Fruit fly (Drosophila melanogaster) whole organism, wandering third instar larva: ENCODE data around the gene Dcps.

ENCODE experiments used
- Abd-B ChIP-seq: fragments of >200 bp; optimal IDR thresholded peaks from 2 replicates; lab custom pipeline; 2017; ENCODE audit warnings: missing biosample characterization, missing genetic modification characterization
- CG32264 ChIP-seq: fragments of 200-800 bp; sonication (Bioruptor generic); optimal IDR thresholded peaks from 2 replicates; lab custom pipeline; 2016; ENCODE audit warnings: missing biosample characterization, missing genetic modification characterization
- CG9705 ChIP-seq: fragments of 200-800 bp; sonication (Bioruptor generic); optimal IDR thresholded peaks from 2 replicates; lab custom pipeline; 2018; ENCODE audit warnings: missing biosample characterization, mild to moderate bottlenecking, missing genetic modification characterization
- CrebA ChIP-seq: fragments of 200-800 bp; sonication (Bioruptor generic); optimal IDR thresholded peaks from 2 replicates; lab custom pipeline; 2016; ENCODE audit warnings: missing biosample characterization, mild to moderate bottlenecking, missing genetic modification characterization, borderline replicate concordance
- Dif ChIP-seq: fragments of 200-275, 200-300 bp; sonication (Bioruptor generic); optimal IDR thresholded peaks from 2 replicates; lab custom pipeline; 2018; ENCODE audit warnings: missing biosample characterization, missing genetic modification characterization; ENCODE audit not compliant: partially characterized antibody
- GATAd ChIP-seq: sonication (Bioruptor generic); optimal IDR thresholded peaks from 2 replicates; lab custom pipeline; 2016; ENCODE audit warnings: missing biosample characterization, missing genetic modification characterization
- HLH106 ChIP-seq: fragments of 200-800 bp; optimal IDR thresholded peaks from 3 replicates; lab custom pipeline; 2019; ENCODE audit warnings: missing biosample characterization, mild to moderate bottlenecking, missing genetic modification characterization, moderate library complexity
- Hnf4 ChIP-seq: fragments of 200-800 bp; sonication (Bioruptor generic); optimal IDR thresholded peaks from 2 replicates; lab custom pipeline; 2016; ENCODE audit warnings: missing biosample characterization, mild to moderate bottlenecking, missing genetic modification characterization
- Hr78 ChIP-seq: fragments of >200 bp; optimal IDR thresholded peaks from 2 replicates; lab custom pipeline; 2017; ENCODE audit warnings: missing biosample characterization, missing genetic modification characterization
- Jra ChIP-seq: sonication (Bioruptor generic); optimal IDR thresholded peaks from 2 replicates; lab custom pipeline; 2016; ENCODE audit warnings: missing biosample characterization, missing genetic modification characterization
- Mio ChIP-seq: sonication (Bioruptor generic); optimal IDR thresholded peaks from 2 replicates; lab custom pipeline; 2016; ENCODE audit warnings: missing biosample characterization, missing genetic modification characterization
- Myc ChIP-seq: fragments of >200 bp; optimal IDR thresholded peaks from 2 replicates; lab custom pipeline; 2017
- N ChIP-seq: fragments of >200 bp; optimal IDR thresholded peaks from 2 replicates; lab custom pipeline; 2018; ENCODE audit warnings: missing biosample characterization, missing external identifiers, missing genetic modification characterization
- Rel ChIP-seq, 2 experiments: fragments of 200-800 bp; sonication (Bioruptor generic) in 1 of 2; optimal IDR thresholded peaks; 2 replicates in 1 of 2; 3 replicates in 1 of 2; lab custom pipeline; 2016 to 2019; ENCODE audit warnings: mild to moderate bottlenecking in 2 of 2, missing biosample characterization in 2 of 2, missing genetic modification characterization in 2 of 2, moderate library complexity in 1 of 2
- Sp1 ChIP-seq: fragments of 200-800 bp; sonication (Bioruptor generic); optimal IDR thresholded peaks from 3 replicates; lab custom pipeline; 2019; ENCODE audit warnings: missing biosample characterization, mild to moderate bottlenecking, missing genetic modification characterization, moderate library complexity
- Vsx2 ChIP-seq: fragments of 200-300, 225-300 bp; sonication (Bioruptor generic); optimal IDR thresholded peaks from 2 replicates; lab custom pipeline; 2018; ENCODE audit warnings: missing biosample characterization, missing genetic modification characterization; ENCODE audit not compliant: partially characterized antibody
- dmrt93B ChIP-seq: fragments of 200-800 bp; sonication (Bioruptor generic); optimal IDR thresholded peaks from 2 replicates; lab custom pipeline; 2018; ENCODE audit warnings: missing biosample characterization, mild to moderate bottlenecking, missing genetic modification characterization
- ey ChIP-seq: fragments of 200-800 bp; sonication (Bioruptor generic); optimal IDR thresholded peaks from 2 replicates; lab custom pipeline; 2016; ENCODE audit warnings: missing biosample characterization, missing genetic modification characterization
- foxo ChIP-seq, 2 experiments: fragments of 200-800 bp; sonication (Bioruptor generic); optimal IDR thresholded peaks; 2 replicates in 1 of 2; 3 replicates in 1 of 2; lab custom pipeline; 2016 to 2017; ENCODE audit warnings: missing biosample characterization in 2 of 2, missing genetic modification characterization in 2 of 2
- fru ChIP-seq: fragments of 200-800 bp; sonication (Bioruptor generic); optimal IDR thresholded peaks from 3 replicates; lab custom pipeline; 2016; ENCODE audit warnings: missing biosample characterization, mild to moderate bottlenecking, missing genetic modification characterization
- h ChIP-seq: fragments of 200-800 bp; sonication (Bioruptor generic); optimal IDR thresholded peaks from 3 replicates; lab custom pipeline; 2016; ENCODE audit warnings: missing biosample characterization, mild to moderate bottlenecking, missing genetic modification characterization
- jim ChIP-seq: fragments of 175-275, 200-325 bp; sonication (Bioruptor generic); optimal IDR thresholded peaks from 2 replicates; lab custom pipeline; 2016; ENCODE audit warnings: missing biosample characterization, mild to moderate bottlenecking, missing genetic modification characterization
- lola ChIP-seq: fragments of >200 bp; optimal IDR thresholded peaks from 2 replicates; lab custom pipeline; 2017; ENCODE audit warnings: missing biosample characterization, missing genetic modification characterization
- pan ChIP-seq: fragments of >200 bp; optimal IDR thresholded peaks from 2 replicates; lab custom pipeline; 2017
- rgr ChIP-seq: fragments of 200-800 bp; sonication (Bioruptor generic); optimal IDR thresholded peaks from 3 replicates; lab custom pipeline; 2016; ENCODE audit warnings: missing biosample characterization, mild to moderate bottlenecking, missing genetic modification characterization
- sage ChIP-seq: fragments of 200-800 bp; sonication (Bioruptor generic); optimal IDR thresholded peaks from 2 replicates; lab custom pipeline; 2016; ENCODE audit warnings: missing biosample characterization, mild to moderate bottlenecking, missing genetic modification characterization
- sv ChIP-seq: fragments of 200-800 bp; sonication (Bioruptor generic); optimal IDR thresholded peaks from 3 replicates; lab custom pipeline; 2016; ENCODE audit warnings: missing biosample characterization, missing genetic modification characterization
- tai ChIP-seq: sonication (Bioruptor generic); optimal IDR thresholded peaks from 2 replicates; lab custom pipeline; 2016; ENCODE audit warnings: missing biosample characterization, missing genetic modification characterization
- woc ChIP-seq: sonication (Bioruptor generic); optimal IDR thresholded peaks from 2 replicates; lab custom pipeline; 2016; ENCODE audit warnings: missing biosample characterization, mild to moderate bottlenecking, missing genetic modification characterization

Gene Dcps

DNA sequence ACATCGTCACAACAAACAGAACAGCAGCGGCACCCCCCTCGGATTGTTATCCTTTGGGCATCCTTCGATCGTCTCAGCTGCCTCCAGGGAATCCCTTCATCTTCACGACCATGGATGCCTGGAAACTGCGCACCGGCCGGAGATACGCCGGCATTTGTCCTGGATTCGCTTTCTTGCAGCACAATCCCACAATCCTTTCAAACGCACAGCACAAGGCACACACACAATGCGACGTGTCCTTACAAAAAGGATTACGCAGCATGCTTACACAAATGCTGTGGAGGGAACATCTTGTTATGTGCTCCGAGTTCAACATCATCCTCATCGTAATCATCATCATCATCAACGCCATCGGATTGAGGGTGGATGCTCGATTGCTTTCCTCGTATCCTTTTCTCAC is 31.5 kb downstream of the Dcps start:
- TF ChIP-seq CG9705, result no peak
- TF ChIP-seq GATAd (GFP tag; lab: Kevin White, UChicago), result no peak
- TF ChIP-seq lola, result no peak
- TF ChIP-seq sv (GFP tag; lab: Kevin White, UChicago), result no peak
- no peak for TF ChIP-seq HLH106 (tag; lab: Kevin White, UChicago)
- TF ChIP-seq rgr (GFP tag; lab: Kevin White, UChicago), result no peak
- TF ChIP-seq sage (GFP tag; lab: Kevin White, UChicago), result no peak
- TF ChIP-seq ey (GFP tag; lab: Kevin White, UChicago), result no peak
- no peak for TF ChIP-seq Hr78
- no peak for TF ChIP-seq pan (lab: Kevin White, UChicago)
- TF ChIP-seq Jra (GFP tag; lab: Kevin White, UChicago), result no peak
- no peak for TF ChIP-seq tai
- TF ChIP-seq foxo (GFP tag; optimal IDR thresholded peaks at IDR 0.05; lab: Kevin White, UChicago), result no peak

DNA sequence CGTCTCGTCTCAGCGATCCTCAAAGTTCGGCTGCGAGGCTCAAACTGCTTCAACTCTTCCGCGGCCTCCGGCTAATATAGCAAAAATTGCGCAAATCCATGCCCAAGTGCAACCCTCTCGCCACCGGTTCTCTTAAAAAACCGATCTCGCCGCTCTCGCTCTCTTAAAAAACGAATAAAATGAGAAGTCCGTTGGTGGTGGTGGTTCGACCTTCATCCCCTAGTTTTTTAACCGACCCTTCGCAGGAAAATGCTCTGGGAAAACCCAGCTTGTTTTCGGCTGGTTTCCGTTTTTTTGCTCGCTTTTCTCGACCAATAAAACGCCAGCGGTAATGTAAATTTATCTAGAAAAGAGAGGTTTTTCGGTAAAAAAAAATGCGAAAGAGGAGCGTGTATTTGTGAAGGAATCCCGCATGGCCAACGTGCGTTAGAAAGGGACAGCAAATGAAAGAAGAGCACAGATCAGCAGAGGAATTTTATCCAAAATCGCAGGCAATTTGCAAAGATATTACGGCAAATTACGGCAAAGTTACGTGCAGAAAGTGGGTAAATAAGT is 37.7 kb downstream of the Dcps start, which contains the start of gene cas:
TSS of gene cas (minus strand) at position 51 of the 555 bp plus-strand sequence.
- no peak for TF ChIP-seq CrebA (GFP tag; lab: Kevin White, UChicago)
- TF ChIP-seq rgr (GFP tag; lab: Kevin White, UChicago), result no peak
- TF ChIP-seq HLH106 (tag; lab: Kevin White, UChicago), result no peak
- TF ChIP-seq pan (lab: Kevin White, UChicago), result no peak
- no peak for TF ChIP-seq Jra (GFP tag; lab: Kevin White, UChicago)
- no peak for TF ChIP-seq GATAd (GFP tag; lab: Kevin White, UChicago)
- no peak for TF ChIP-seq Hnf4 (GFP tag; lab: Kevin White, UChicago)
- no peak for TF ChIP-seq Sp1 (GFP tag; lab: Kevin White, UChicago)
- no peak for TF ChIP-seq N (GFP tag; lab: Kevin White, UChicago)
- TF ChIP-seq Hr78, result no peak
- TF ChIP-seq jim, result no peak
- TF ChIP-seq woc (GFP tag; lab: Kevin White, UChicago), result no peak
- TF ChIP-seq CG32264, result no peak
- no peak for TF ChIP-seq Mio
- no peak for TF ChIP-seq dmrt93B (GFP tag; lab: Kevin White, UChicago)

dm6 chr3R:5705469-5706067 is 49.0 kb downstream of the Dcps start:
- TF ChIP-seq Dif (GFP tag; lab: Kevin White, UChicago), result no peak
- no peak for TF ChIP-seq Myc (lab: Kevin White, UChicago)
- no peak for TF ChIP-seq Vsx2 (GFP tag; lab: Kevin White, UChicago)
- TF ChIP-seq Abd-B, result no peak
- no peak for TF ChIP-seq lola
- TF ChIP-seq foxo (GFP tag; optimal IDR thresholded peaks at IDR 0.05; lab: Kevin White, UChicago), result peak in 1 of 2 experiments; percentile 53
- peak; percentile 40 for TF ChIP-seq ey (GFP tag; lab: Kevin White, UChicago)
- no peak for TF ChIP-seq Jra (GFP tag; lab: Kevin White, UChicago)
- TF ChIP-seq dmrt93B (GFP tag; lab: Kevin White, UChicago), result peak; percentile 22
- no peak for TF ChIP-seq CG32264
- TF ChIP-seq h (GFP tag; lab: Kevin White, UChicago), result peak; percentile 63
- no peak for TF ChIP-seq CrebA (GFP tag; lab: Kevin White, UChicago)
- TF ChIP-seq HLH106 (tag; lab: Kevin White, UChicago), result peak; percentile 53
- no peak for TF ChIP-seq pan (lab: Kevin White, UChicago)
- TF ChIP-seq sv (GFP tag; lab: Kevin White, UChicago), result peak; percentile 7
- no peak for TF ChIP-seq fru (GFP tag; lab: Kevin White, UChicago)
- no peak for TF ChIP-seq Rel (GFP tag; optimal IDR thresholded peaks at IDR 0.05; lab: Kevin White, UChicago)
- TF ChIP-seq Rel (tag; optimal IDR thresholded peaks at IDR 0.05; lab: Kevin White, UChicago), result no peak
- peak; percentile 26 for TF ChIP-seq rgr (GFP tag; lab: Kevin White, UChicago)

DNA sequence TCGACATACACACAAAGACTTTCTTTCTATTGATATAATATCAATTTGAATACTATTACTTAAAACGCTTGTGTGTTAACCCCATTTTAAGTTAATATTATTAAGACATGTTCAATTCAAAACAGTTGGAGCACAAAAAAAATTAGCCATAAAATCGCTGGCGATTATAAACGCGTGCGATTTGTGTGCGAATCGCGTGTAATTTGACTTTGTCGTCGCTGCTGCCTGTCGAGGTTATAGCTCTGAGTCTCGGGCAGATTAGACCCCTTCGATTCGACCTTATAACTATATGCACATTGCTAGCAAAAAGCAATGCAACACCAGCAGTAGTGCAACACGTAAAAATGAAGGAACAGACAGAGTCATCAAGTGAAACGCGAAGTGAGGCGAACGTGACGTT is 49.6 kb downstream of the Dcps start:
- TF ChIP-seq tai, result no peak
- TF ChIP-seq Myc (lab: Kevin White, UChicago), result peak; percentile 46
